Fruit fly (Drosophila melanogaster) whole organism, embryonic: ENCODE measurements around the gene plx.

Experiments used
- BEAF-32 ChIP-seq: fragments of 200-800 bp; sonication (Bioruptor generic); optimal IDR thresholded peaks from 3 replicates; lab custom pipeline; 2017; ENCODE audit warnings: missing biosample characterization, missing genetic modification characterization, mild to moderate bottlenecking, moderate library complexity, missing genetic modification reagents
- CG10147 ChIP-seq: fragments of 200-800 bp; sonication (Bioruptor generic); optimal IDR thresholded peaks from 2 replicates; lab custom pipeline; 2019; ENCODE audit warnings: missing biosample characterization, mild to moderate bottlenecking, missing genetic modification characterization, moderate library complexity
- CG10431 ChIP-seq: fragments of 200-800 bp; sonication (Bioruptor generic); optimal IDR thresholded peaks from 3 replicates; lab custom pipeline; 2018; ENCODE audit warnings: missing biosample characterization, mild to moderate bottlenecking, missing genetic modification characterization
- CG10979 ChIP-seq: fragments of 200-800 bp; sonication (Bioruptor generic); optimal IDR thresholded peaks from 2 replicates; lab custom pipeline; 2018; ENCODE audit warnings: missing biosample characterization, mild to moderate bottlenecking, missing genetic modification characterization, moderate library complexity
- CG11093 ChIP-seq: fragments of 200-800 bp; sonication (Bioruptor generic); IDR thresholded peaks from 3 replicates; pipeline ENCODE4 v1.3.6; 2022; ENCODE audit warnings: missing biosample characterization, missing genetic modification characterization
- CG11398 ChIP-seq: fragments of 200-800 bp; sonication (Bioruptor generic); optimal IDR thresholded peaks from 2 replicates; lab custom pipeline; 2016; ENCODE audit warnings: missing biosample characterization, missing genetic modification characterization
- CG11696 ChIP-seq: fragments of 200-800 bp; sonication (Bioruptor generic); IDR thresholded peaks from 2 replicates; pipeline ENCODE4 v1.3.6; 2022; ENCODE audit warnings: missing biosample characterization, missing genetic modification characterization
- CG12155 ChIP-seq: fragments of 200-800 bp; sonication (Bioruptor generic); optimal IDR thresholded peaks from 3 replicates; lab custom pipeline; 2016; ENCODE audit warnings: missing biosample characterization, missing genetic modification characterization
- CG1233 ChIP-seq: fragments of 200-800 bp; sonication (Bioruptor generic); optimal IDR thresholded peaks from 4 replicates; lab custom pipeline; 2018; ENCODE audit warnings: missing biosample characterization, mild to moderate bottlenecking, missing genetic modification characterization
- CG13775 ChIP-seq: fragments of 200-800 bp; sonication (Bioruptor generic); optimal IDR thresholded peaks from 3 replicates; lab custom pipeline; 2017; ENCODE audit warnings: missing biosample characterization, mild to moderate bottlenecking, missing genetic modification characterization
- CG13894 ChIP-seq: fragments of 200-800 bp; sonication (Bioruptor generic); optimal IDR thresholded peaks from 3 replicates; lab custom pipeline; 2018; ENCODE audit warnings: missing biosample characterization, mild to moderate bottlenecking, missing genetic modification characterization, moderate library complexity
- CG15011 ChIP-seq: fragments of 200-800 bp; sonication (Bioruptor generic); optimal IDR thresholded peaks from 3 replicates; lab custom pipeline; 2018; ENCODE audit warnings: missing biosample characterization, mild to moderate bottlenecking, missing genetic modification characterization
- CG1647 ChIP-seq: fragments of 200-800 bp; sonication (Bioruptor generic); optimal IDR thresholded peaks from 3 replicates; lab custom pipeline; 2016; ENCODE audit warnings: missing biosample characterization, missing genetic modification characterization
- CG17328 ChIP-seq: fragments of 200-800 bp; sonication (Bioruptor generic); IDR thresholded peaks from 2 replicates; pipeline ENCODE4 v1.3.6; 2022; ENCODE audit warnings: missing biosample characterization, missing genetic modification characterization
- CG2875 ChIP-seq: fragments of 200-800 bp; sonication (Bioruptor generic); optimal IDR thresholded peaks from 2 replicates; lab custom pipeline; 2017; ENCODE audit warnings: missing biosample characterization, mild to moderate bottlenecking, missing genetic modification characterization, missing genetic modification reagents
- CG31388 ChIP-seq: fragments of 200-800 bp; sonication (Bioruptor generic); optimal IDR thresholded peaks from 2 replicates; lab custom pipeline; 2016; ENCODE audit warnings: missing biosample characterization, missing genetic modification characterization
- CG4424 ChIP-seq: fragments of 200-800 bp; sonication (Bioruptor generic); optimal IDR thresholded peaks from 3 replicates; lab custom pipeline; 2016; ENCODE audit warnings: missing biosample characterization, missing genetic modification characterization
- CG6689 ChIP-seq: fragments of 200-800 bp; sonication (Bioruptor generic); IDR thresholded peaks from 2 replicates; pipeline ENCODE4 v1.3.6; 2022; ENCODE audit warnings: missing biosample characterization, missing genetic modification characterization
- CG6791 ChIP-seq: fragments of 200-800 bp; sonication (Bioruptor generic); IDR thresholded peaks from 3 replicates; pipeline ENCODE4 v1.3.6; 2022; ENCODE audit warnings: missing biosample characterization, missing genetic modification characterization; ENCODE audit not compliant: partially characterized antibody
- CG7987 ChIP-seq: fragments of 200-800 bp; sonication (Bioruptor generic); optimal IDR thresholded peaks from 2 replicates; lab custom pipeline; 2018; ENCODE audit warnings: missing biosample characterization, mild to moderate bottlenecking, missing genetic modification characterization, moderate library complexity
- CG8924 ChIP-seq: fragments of 200-800 bp; optimal IDR thresholded peaks from 3 replicates; lab custom pipeline; 2019; ENCODE audit warnings: missing biosample characterization, mild to moderate bottlenecking, missing genetic modification characterization, moderate library complexity
- CG9437 ChIP-seq: fragments of 200-800 bp; sonication (Bioruptor generic); optimal IDR thresholded peaks from 2 replicates; lab custom pipeline; 2018; ENCODE audit warnings: missing biosample characterization, mild to moderate bottlenecking, missing genetic modification characterization
- CG9932 ChIP-seq: fragments of 200-800 bp; sonication (Bioruptor generic); IDR thresholded peaks from 2 replicates; pipeline ENCODE4 v1.3.6; 2022; ENCODE audit warnings: missing biosample characterization, missing genetic modification characterization
- Dad ChIP-seq: fragments of 200-800 bp; sonication (Bioruptor generic); optimal IDR thresholded peaks from 3 replicates; lab custom pipeline; 2016; ENCODE audit warnings: missing biosample characterization, missing genetic modification characterization
- Doc2 ChIP-seq: fragments of 200-800 bp; sonication (Bioruptor generic); IDR thresholded peaks from 2 replicates; pipeline ENCODE4 v1.3.6; 2022; ENCODE audit warnings: missing biosample characterization, missing genetic modification characterization
- Gsc ChIP-seq: fragments of 200-800 bp; sonication (Bioruptor generic); IDR thresholded peaks from 2 replicates; pipeline ENCODE4 v1.3.6; 2022; ENCODE audit warnings: missing biosample characterization, missing genetic modification characterization
- HLHmδ ChIP-seq: fragments of 200-800 bp; sonication (Bioruptor generic); optimal IDR thresholded peaks from 2 replicates; lab custom pipeline; 2018; ENCODE audit warnings: missing biosample characterization, mild to moderate bottlenecking, missing genetic modification characterization, moderate library complexity
- HmgZ ChIP-seq: fragments of 200-800 bp; sonication (Bioruptor generic); optimal IDR thresholded peaks from 2 replicates; lab custom pipeline; 2018; ENCODE audit warnings: missing biosample characterization, mild to moderate bottlenecking, missing genetic modification characterization
- Kr ChIP-seq: fragments of 200-800 bp; sonication (Bioruptor generic); optimal IDR thresholded peaks from 2 replicates; lab custom pipeline; 2017; ENCODE audit warnings: missing biosample characterization, mild to moderate bottlenecking, missing genetic modification characterization
- Med ChIP-seq: fragments of 200-800 bp; sonication (Bioruptor generic); peaks from one replicate; lab custom pipeline; 2016; ENCODE audit warnings: missing biosample characterization, missing genetic modification characterization, mild to moderate bottlenecking, inconsistent platforms, moderate library complexity
- Oli ChIP-seq: fragments of 200-800 bp; sonication (Bioruptor generic); optimal IDR thresholded peaks from 2 replicates; lab custom pipeline; 2018; ENCODE audit warnings: missing biosample characterization, mild to moderate bottlenecking, missing genetic modification characterization, moderate library complexity
- Ravus ChIP-seq: fragments of 200-800 bp; sonication (Bioruptor generic); IDR thresholded peaks from 2 replicates; pipeline ENCODE4 v1.3.6; 2022; ENCODE audit warnings: missing biosample characterization, missing genetic modification characterization
- Rfx ChIP-seq: fragments of 200-800 bp; sonication (Bioruptor generic); IDR thresholded peaks from 2 replicates; pipeline ENCODE4 v1.3.6; 2022; ENCODE audit warnings: missing biosample characterization, missing genetic modification characterization
- Side ChIP-seq: fragments of 200-800 bp; sonication (Bioruptor generic); optimal IDR thresholded peaks from 2 replicates; lab custom pipeline; 2016; ENCODE audit warnings: missing biosample characterization, missing genetic modification characterization
- Sin3A ChIP-seq: fragments of >200 bp; optimal IDR thresholded peaks from 2 replicates; lab custom pipeline; 2018
- Stat92E ChIP-seq, 3 experiments: fragments of >200 bp in 2 of 3; fragments of 200-800 bp in 1 of 3; sonication (Bioruptor generic) in 1 of 3; optimal IDR thresholded peaks; 2 replicates each; lab custom pipeline; 2017 to 2019; ENCODE audit warnings: missing biosample characterization in 3 of 3, missing genetic modification characterization in 3 of 3, mild to moderate bottlenecking in 1 of 3, moderate library complexity in 1 of 3
- bowl ChIP-seq: fragments of 200-800 bp; sonication (Bioruptor generic); IDR thresholded peaks from 2 replicates; pipeline ENCODE4 v1.3.6; 2022; ENCODE audit warnings: missing biosample characterization, missing genetic modification characterization
- chm ChIP-seq: fragments of 200-800 bp; sonication (Bioruptor generic); IDR thresholded peaks from 2 replicates; pipeline ENCODE4 v1.3.6; 2022; ENCODE audit warnings: missing biosample characterization, missing genetic modification characterization
- exex ChIP-seq: fragments of 200-800 bp; sonication (Bioruptor generic); optimal IDR thresholded peaks from 4 replicates; lab custom pipeline; 2018; ENCODE audit warnings: missing biosample characterization, mild to moderate bottlenecking, missing genetic modification characterization, moderate library complexity
- gce ChIP-seq: fragments of 200-800 bp; sonication (Bioruptor generic); IDR thresholded peaks from 3 replicates; pipeline ENCODE4 v1.3.6; 2022; ENCODE audit warnings: missing biosample characterization, missing genetic modification characterization
- hth ChIP-seq: fragments of >200 bp; optimal IDR thresholded peaks from 2 replicates; lab custom pipeline; 2017; ENCODE audit warnings: inconsistent platforms
- klu ChIP-seq: fragments of 200-800 bp; sonication (Bioruptor generic); IDR thresholded peaks from 2 replicates; pipeline ENCODE4 v1.3.6; 2022; ENCODE audit warnings: missing biosample characterization, missing genetic modification characterization
- kni ChIP-seq: fragments of 200-800 bp; sonication (Bioruptor generic); optimal IDR thresholded peaks from 3 replicates; lab custom pipeline; 2017; ENCODE audit warnings: mild to moderate bottlenecking, missing biosample characterization, missing genetic modification reagents, missing genetic modification characterization
- odd ChIP-seq: fragments of 200-800 bp; sonication (Bioruptor generic); optimal IDR thresholded peaks from 2 replicates; lab custom pipeline; 2017; ENCODE audit warnings: missing biosample characterization, mild to moderate bottlenecking, missing genetic modification characterization
- sim ChIP-seq: fragments of 200-800 bp; sonication (Bioruptor generic); IDR thresholded peaks from 2 replicates; pipeline ENCODE4 v1.3.6; 2022; ENCODE audit warnings: missing biosample characterization, missing genetic modification characterization
- sisA ChIP-seq: fragments of 200-800 bp; sonication (Bioruptor generic); IDR thresholded peaks from 2 replicates; pipeline ENCODE4 v1.3.6; 2022; ENCODE audit warnings: missing biosample characterization, missing genetic modification characterization
- stwl ChIP-seq: fragments of 200-800 bp; sonication (Bioruptor generic); optimal IDR thresholded peaks from 3 replicates; lab custom pipeline; 2018; ENCODE audit warnings: missing biosample characterization, mild to moderate bottlenecking, missing genetic modification characterization, moderate library complexity
- tap ChIP-seq: fragments of 200-800 bp; optimal IDR thresholded peaks from 3 replicates; lab custom pipeline; 2019; ENCODE audit warnings: missing biosample characterization, mild to moderate bottlenecking, missing genetic modification characterization, moderate library complexity
- tx ChIP-seq: fragments of 200-800 bp; sonication (Bioruptor generic); optimal IDR thresholded peaks from 2 replicates; lab custom pipeline; 2016; ENCODE audit warnings: missing biosample characterization, missing genetic modification characterization
- zf30C ChIP-seq: fragments of 200-800 bp; sonication (Bioruptor generic); optimal IDR thresholded peaks from 3 replicates; lab custom pipeline; 2018; ENCODE audit warnings: missing biosample characterization, mild to moderate bottlenecking, missing genetic modification characterization

Gene plx

dm6 chr3R:5658984-5659802 lies 26.5 kb upstream of the plx start (continued):
- no peak for TF ChIP-seq CG17328 (GFP tag; lab: Robert Waterston, UW)
- TF ChIP-seq CG15011 (GFP tag; lab: Kevin White, UChicago): no peak
- TF ChIP-seq tx: no peak
- TF ChIP-seq CG12155: no peak
- peak; percentile 42; the same call in 1 of the 2 replicates for TF ChIP-seq CG9932 (GFP tag; lab: Robert Waterston, UW)
- TF ChIP-seq klu (GFP tag; lab: Robert Waterston, UW): no peak
- TF ChIP-seq CG11696: no peak
- no peak for TF ChIP-seq Ravus
- no peak for TF ChIP-seq CG10979
- TF ChIP-seq Side (GFP tag; lab: Kevin White, UChicago): no peak
- no peak for TF ChIP-seq zf30C (GFP tag; lab: Kevin White, UChicago)
- TF ChIP-seq HmgZ (tag; lab: Kevin White, UChicago): no peak
- TF ChIP-seq CG1647 (GFP tag; lab: Kevin White, UChicago): no peak
- no peak for TF ChIP-seq bowl (GFP tag; lab: Robert Waterston, UW)
- no peak for TF ChIP-seq CG1233 (GFP tag; lab: Kevin White, UChicago)
- TF ChIP-seq Stat92E (GFP tag; optimal IDR thresholded peaks at IDR 0.05; lab: Kevin White, UChicago): no peak
- no peak for TF ChIP-seq tap (tag; lab: Kevin White, UChicago)
- TF ChIP-seq CG6689 (GFP tag; lab: Robert Waterston, UW): 0 out of 2 replicates have a peak, but pooled peaks have one; percentile 5
- TF ChIP-seq Rfx (GFP tag; lab: Robert Waterston, UW): peak; percentile 26
- no peak for TF ChIP-seq Oli (tag; lab: Kevin White, UChicago)
- TF ChIP-seq CG10431 (GFP tag; lab: Kevin White, UChicago): no peak
- TF ChIP-seq CG31388 (GFP tag; lab: Kevin White, UChicago): no peak
- TF ChIP-seq BEAF-32 (GFP tag; lab: Kevin White, UChicago): peak; percentile 49
- TF ChIP-seq CG7987: no peak
- TF ChIP-seq exex (tag; lab: Kevin White, UChicago): no peak
- no peak for TF ChIP-seq odd (GFP tag; lab: Kevin White, UChicago)
- TF ChIP-seq CG2875: no peak
- TF ChIP-seq CG10147 (GFP tag; lab: Kevin White, UChicago): no peak
- TF ChIP-seq HLHmδ (GFP tag; lab: Kevin White, UChicago): no peak
- TF ChIP-seq Sin3A: no peak
- TF ChIP-seq CG11398 (GFP tag; lab: Kevin White, UChicago): no peak
- peak; percentile 4 for TF ChIP-seq kni (GFP tag; lab: Kevin White, UChicago)
- TF ChIP-seq Gsc (GFP tag; lab: Robert Waterston, UW): no peak
- TF ChIP-seq Dad (GFP tag; lab: Kevin White, UChicago): no peak
- no peak for TF ChIP-seq CG13894
- TF ChIP-seq CG11093 (GFP tag; lab: Robert Waterston, UW): no peak
- no peak for TF ChIP-seq Kr (GFP tag; lab: Kevin White, UChicago)
- no peak for TF ChIP-seq hth
- TF ChIP-seq Med (GFP tag; lab: Kevin White, UChicago): peak; percentile 69
- no peak for TF ChIP-seq CG6791 (GFP tag; lab: Robert Waterston, UW)
- TF ChIP-seq Doc2: no peak
- 0 out of 2 replicates have a peak, but pooled peaks have one; percentile 25 for TF ChIP-seq sisA (GFP tag; lab: Robert Waterston, UW)
- TF ChIP-seq chm (GFP tag; lab: Robert Waterston, UW): no peak
- no peak for TF ChIP-seq stwl (tag; lab: Kevin White, UChicago)
- TF ChIP-seq CG4424 (GFP tag; lab: Kevin White, UChicago): no peak
- no peak for TF ChIP-seq sim (GFP tag; lab: Robert Waterston, UW)
- TF ChIP-seq CG8924: no peak
- TF ChIP-seq gce: no peak
- no peak for TF ChIP-seq CG13775 (GFP tag; lab: Kevin White, UChicago)
- TF ChIP-seq CG9437 (GFP tag; lab: Kevin White, UChicago): no peak
